Fruit fly (Drosophila melanogaster) whole organism, embryonic: ENCODE results near the gene SrpRbeta.

Experiments
- Abd-B ChIP-seq: fragments of 200-800 bp; sonication (Bioruptor generic); optimal IDR thresholded peaks from 2 replicates; lab custom pipeline; 2018; ENCODE audit warnings: missing biosample characterization, mild to moderate bottlenecking, missing genetic modification characterization, moderate library complexity
- Atf6 ChIP-seq: fragments of 200-800 bp; sonication (Bioruptor generic); IDR thresholded peaks from 2 replicates; pipeline ENCODE4 v1.3.6; 2022; ENCODE audit warnings: missing biosample characterization, missing genetic modification characterization
- Bteb2 ChIP-seq: fragments of 200-800 bp; sonication (Bioruptor generic); optimal IDR thresholded peaks from 2 replicates; lab custom pipeline; 2016; ENCODE audit warnings: missing biosample characterization, missing genetic modification characterization
- CG10267 ChIP-seq: fragments of 200-800 bp; sonication (Bioruptor generic); optimal IDR thresholded peaks from 2 replicates; lab custom pipeline; 2018; ENCODE audit warnings: missing biosample characterization, mild to moderate bottlenecking, missing genetic modification characterization, moderate library complexity
- CG10321 ChIP-seq: fragments of 200-800 bp; sonication (Bioruptor generic); IDR thresholded peaks from 2 replicates; pipeline ENCODE4 v1.3.6; 2022; ENCODE audit warnings: missing biosample characterization, missing genetic modification characterization
- CG12071 ChIP-seq: fragments of 200-800 bp; sonication (Bioruptor generic); optimal IDR thresholded peaks from 3 replicates; lab custom pipeline; 2018; ENCODE audit warnings: missing biosample characterization, mild to moderate bottlenecking, missing genetic modification characterization
- CG12155 ChIP-seq: fragments of 200-800 bp; sonication (Bioruptor generic); optimal IDR thresholded peaks from 3 replicates; lab custom pipeline; 2016; ENCODE audit warnings: missing biosample characterization, missing genetic modification characterization
- CG12236 ChIP-seq: fragments of 200-800 bp; sonication (Bioruptor generic); optimal IDR thresholded peaks from 2 replicates; lab custom pipeline; 2016; ENCODE audit warnings: missing biosample characterization, missing genetic modification characterization
- CG12769 ChIP-seq: fragments of 200-800 bp; sonication (Bioruptor generic); optimal IDR thresholded peaks from 2 replicates; lab custom pipeline; 2019; ENCODE audit warnings: missing biosample characterization, mild to moderate bottlenecking, missing genetic modification characterization, moderate library complexity
- CG15601 ChIP-seq: fragments of 200-800 bp; sonication (Bioruptor generic); optimal IDR thresholded peaks from 3 replicates; lab custom pipeline; 2019; ENCODE audit warnings: missing biosample characterization, mild to moderate bottlenecking, missing genetic modification characterization, moderate library complexity
- CG17361 ChIP-seq: fragments of 200-800 bp; sonication (Bioruptor generic); IDR thresholded peaks from 3 replicates; pipeline ENCODE4 v1.3.6; 2022; ENCODE audit warnings: missing biosample characterization, missing genetic modification characterization
- CG18476 ChIP-seq: fragments of 200-800 bp; sonication (Bioruptor generic); optimal IDR thresholded peaks from 2 replicates; lab custom pipeline; 2016; ENCODE audit warnings: missing biosample characterization, mild to moderate bottlenecking, missing genetic modification characterization
- CG30403 ChIP-seq: fragments of 200-800 bp; sonication (Bioruptor generic); optimal IDR thresholded peaks from 3 replicates; lab custom pipeline; 2016; ENCODE audit warnings: missing biosample characterization, missing genetic modification characterization
- CG32772 ChIP-seq: fragments of 200-800 bp; sonication (Bioruptor generic); IDR thresholded peaks from 2 replicates; pipeline ENCODE4 v1.3.6; 2022; ENCODE audit warnings: missing biosample characterization, missing genetic modification characterization
- CG3281 ChIP-seq: fragments of 200-800 bp; sonication (Bioruptor generic); optimal IDR thresholded peaks from 3 replicates; lab custom pipeline; 2017; ENCODE audit warnings: missing biosample characterization, mild to moderate bottlenecking, missing genetic modification characterization
- CG6683 ChIP-seq: fragments of 200-800 bp; sonication (Bioruptor generic); optimal IDR thresholded peaks from 2 replicates; lab custom pipeline; 2017; ENCODE audit warnings: missing biosample characterization, mild to moderate bottlenecking, missing genetic modification characterization, missing genetic modification reagents
- CG7928 ChIP-seq: fragments of 200-800 bp; sonication (Bioruptor generic); optimal IDR thresholded peaks from 2 replicates; lab custom pipeline; 2017; ENCODE audit warnings: missing biosample characterization, mild to moderate bottlenecking, missing genetic modification characterization
- CG8290 ChIP-seq, 3 experiments: fragments of 200-800 bp; sonication (Bioruptor generic); optimal IDR thresholded peaks; 2 replicates each; lab custom pipeline; 2016 to 2019; ENCODE audit warnings: missing biosample characterization in 3 of 3, missing genetic modification characterization in 3 of 3, mild to moderate bottlenecking in 2 of 3, moderate library complexity in 1 of 3
- CG8478 ChIP-seq: fragments of >200 bp; optimal IDR thresholded peaks from 2 replicates; lab custom pipeline; 2018
- Dp ChIP-seq: fragments of 200-800 bp; sonication (Bioruptor generic); optimal IDR thresholded peaks from 2 replicates; lab custom pipeline; 2018; ENCODE audit warnings: missing biosample characterization, mild to moderate bottlenecking, missing genetic modification characterization, moderate library complexity
- Elba2 ChIP-seq: fragments of 200-800 bp; sonication (Bioruptor generic); optimal IDR thresholded peaks from 3 replicates; lab custom pipeline; 2016; ENCODE audit warnings: missing biosample characterization, missing genetic modification characterization
- Fer3 ChIP-seq: fragments of 200-800 bp; sonication (Bioruptor generic); optimal IDR thresholded peaks from 2 replicates; lab custom pipeline; 2018; ENCODE audit warnings: missing biosample characterization, mild to moderate bottlenecking, missing genetic modification characterization, moderate library complexity
- HHEX ChIP-seq: fragments of 200-800 bp; sonication (Bioruptor generic); optimal IDR thresholded peaks from 3 replicates; lab custom pipeline; 2017; ENCODE audit warnings: missing biosample characterization, mild to moderate bottlenecking, missing genetic modification characterization, missing genetic modification reagents
- HmgZ ChIP-seq: fragments of 200-800 bp; sonication (Bioruptor generic); optimal IDR thresholded peaks from 2 replicates; lab custom pipeline; 2018; ENCODE audit warnings: missing biosample characterization, mild to moderate bottlenecking, missing genetic modification characterization
- Mes4 ChIP-seq: fragments of 200-800 bp; sonication (Bioruptor generic); optimal IDR thresholded peaks from 2 replicates; lab custom pipeline; 2016; ENCODE audit warnings: missing biosample characterization, missing genetic modification characterization
- Nf-YB ChIP-seq: fragments of 200-800 bp; sonication (Bioruptor generic); optimal IDR thresholded peaks from 3 replicates; lab custom pipeline; 2019; ENCODE audit warnings: missing biosample characterization, mild to moderate bottlenecking, missing genetic modification characterization, moderate library complexity
- Poxn ChIP-seq: fragments of 200-800 bp; sonication (Bioruptor generic); IDR thresholded peaks from 2 replicates; pipeline ENCODE4 v1.3.6; 2022; ENCODE audit warnings: missing biosample characterization, missing genetic modification characterization
- Sox102F ChIP-seq: fragments of 200-800 bp; sonication (Bioruptor generic); optimal IDR thresholded peaks from 2 replicates; lab custom pipeline; 2018; ENCODE audit warnings: missing biosample characterization, mild to moderate bottlenecking, missing genetic modification characterization, moderate library complexity
- Trl ChIP-seq, 3 experiments: fragments of >200 bp in 2 of 3; fragments of 200-800 bp in 1 of 3; sonication (Bioruptor generic) in 1 of 3; optimal IDR thresholded peaks; 2 replicates in 1 of 3; 3 replicates in 2 of 3; lab custom pipeline; 2016 to 2017; ENCODE audit warnings: missing biosample characterization in 1 of 3, missing genetic modification characterization in 1 of 3
- YL-1 ChIP-seq: fragments of 200-800 bp; sonication (Bioruptor generic); optimal IDR thresholded peaks from 3 replicates; lab custom pipeline; 2017; ENCODE audit warnings: missing biosample characterization, mild to moderate bottlenecking, missing genetic modification characterization
- al ChIP-seq: fragments of 200-800 bp; sonication (Bioruptor generic); IDR thresholded peaks from 2 replicates; pipeline ENCODE4 v1.3.6; 2022; ENCODE audit warnings: missing biosample characterization, missing genetic modification characterization
- ara ChIP-seq: fragments of 200-800 bp; sonication (Bioruptor generic); IDR thresholded peaks from 2 replicates; pipeline ENCODE4 v1.3.6; 2022; ENCODE audit warnings: missing biosample characterization, missing genetic modification characterization
- ash1 ChIP-seq: fragments of 200-800 bp; sonication (Bioruptor generic); optimal IDR thresholded peaks from 2 replicates; lab custom pipeline; 2018; ENCODE audit warnings: missing biosample characterization, mild to moderate bottlenecking, missing genetic modification characterization
- br ChIP-seq: fragments of >200 bp; optimal IDR thresholded peaks from 2 replicates; lab custom pipeline; 2017
- bsh ChIP-seq, 2 experiments: fragments of 200-800 bp; sonication (Bioruptor generic); optimal IDR thresholded peaks; 2 replicates each; lab custom pipeline; 2017 to 2018; ENCODE audit warnings: mild to moderate bottlenecking in 2 of 2, missing biosample characterization in 2 of 2, missing genetic modification characterization in 2 of 2, moderate library complexity in 1 of 2
- croc ChIP-seq: fragments of 200-800 bp; sonication (Bioruptor generic); conservative IDR thresholded peaks from 3 replicates; pipeline ENCODE4 v1.3.6; 2022; ENCODE audit warnings: missing biosample characterization, missing genetic modification characterization
- dan ChIP-seq: fragments of 200-800 bp; sonication (Bioruptor generic); IDR thresholded peaks from 2 replicates; pipeline ENCODE4 v1.3.6; 2022; ENCODE audit warnings: missing biosample characterization, missing genetic modification characterization
- emc ChIP-seq: fragments of 200-800 bp; sonication (Bioruptor generic); optimal IDR thresholded peaks from 2 replicates; lab custom pipeline; 2016; ENCODE audit warnings: missing biosample characterization, missing genetic modification characterization
- eyg ChIP-seq: fragments of 200-800 bp; sonication (Bioruptor generic); optimal IDR thresholded peaks from 3 replicates; lab custom pipeline; 2016; ENCODE audit warnings: missing biosample characterization, missing genetic modification characterization
- fd64A ChIP-seq: fragments of 200-800 bp; sonication (Bioruptor generic); optimal IDR thresholded peaks from 3 replicates; lab custom pipeline; 2018; ENCODE audit warnings: missing biosample characterization, mild to moderate bottlenecking, missing genetic modification characterization
- ind ChIP-seq: fragments of 200-800 bp; sonication (Bioruptor generic); optimal IDR thresholded peaks from 3 replicates; lab custom pipeline; 2016; ENCODE audit warnings: missing biosample characterization, missing genetic modification characterization
- kah ChIP-seq: fragments of 200-800 bp; sonication (Bioruptor generic); optimal IDR thresholded peaks from 2 replicates; lab custom pipeline; 2018; ENCODE audit warnings: missing biosample characterization, mild to moderate bottlenecking, missing genetic modification characterization
- lab ChIP-seq: fragments of 200-800 bp; sonication (Bioruptor generic); optimal IDR thresholded peaks from 3 replicates; lab custom pipeline; 2017; ENCODE audit warnings: missing biosample characterization, missing genetic modification characterization, mild to moderate bottlenecking, moderate library complexity, missing genetic modification reagents
- lbe ChIP-seq: fragments of 200-800 bp; sonication (Bioruptor generic); optimal IDR thresholded peaks from 2 replicates; lab custom pipeline; 2016; ENCODE audit warnings: missing biosample characterization, mild to moderate bottlenecking, missing genetic modification characterization
- lmd ChIP-seq: fragments of 200-800 bp; sonication (Bioruptor generic); IDR thresholded peaks from 2 replicates; pipeline ENCODE4 v1.3.6; 2022; ENCODE audit warnings: missing biosample characterization, missing genetic modification characterization
- nerfin-1 ChIP-seq: fragments of 200-800 bp; sonication (Bioruptor generic); optimal IDR thresholded peaks from 3 replicates; lab custom pipeline; 2019; ENCODE audit warnings: missing biosample characterization, mild to moderate bottlenecking, missing genetic modification characterization, moderate library complexity
- pfk ChIP-seq: fragments of 200-800 bp; sonication (Bioruptor generic); optimal IDR thresholded peaks from 2 replicates; lab custom pipeline; 2018; ENCODE audit warnings: missing biosample characterization, mild to moderate bottlenecking, missing genetic modification characterization, moderate library complexity
- pnt ChIP-seq: fragments of 200-800 bp; sonication (Bioruptor generic); optimal IDR thresholded peaks from 3 replicates; lab custom pipeline; 2016; ENCODE audit warnings: missing biosample characterization, missing genetic modification characterization
- sc ChIP-seq, 3 experiments: fragments of >200 bp in 2 of 3; fragments of 200-800 bp in 1 of 3; sonication (Bioruptor generic) in 1 of 3; optimal IDR thresholded peaks; 2 replicates in 2 of 3; 3 replicates in 1 of 3; lab custom pipeline; 2017; ENCODE audit warnings: mild to moderate bottlenecking in 1 of 3, missing biosample characterization in 1 of 3, missing genetic modification characterization in 1 of 3, missing genetic modification reagents in 1 of 3
- slbo ChIP-seq: fragments of 200-800 bp; sonication (Bioruptor generic); IDR thresholded peaks from 2 replicates; pipeline ENCODE4 v1.3.6; 2022; ENCODE audit warnings: missing biosample characterization, missing genetic modification characterization
- trh ChIP-seq: fragments of 200-800 bp; sonication (Bioruptor generic); optimal IDR thresholded peaks from 2 replicates; lab custom pipeline; 2016; ENCODE audit warnings: missing biosample characterization, missing genetic modification characterization

SrpRbeta gene

dm6 chr3L:8765493-8765892 lies 45.5 kb upstream of the SrpRbeta start (continued):
- TF ChIP-seq kah (GFP tag; lab: Kevin White, UChicago) = no peak
- no peak for TF ChIP-seq eyg (GFP tag; lab: Kevin White, UChicago)
- TF ChIP-seq al (GFP tag; lab: Robert Waterston, UW) = no peak
- TF ChIP-seq CG12769 = no peak
- no peak for TF ChIP-seq HHEX
- TF ChIP-seq dan (GFP tag; lab: Robert Waterston, UW) = no peak
- no peak for TF ChIP-seq Poxn (GFP tag; lab: Robert Waterston, UW)
- no peak for TF ChIP-seq br (lab: Kevin White, UChicago)
- TF ChIP-seq lmd = no peak; the same call in 1 of the 2 replicates
- no peak for TF ChIP-seq emc (GFP tag; lab: Kevin White, UChicago)
- no peak for TF ChIP-seq nerfin-1 (tag; lab: Kevin White, UChicago)
- no peak for TF ChIP-seq Trl (optimal IDR thresholded peaks at IDR 0.05; lab: Kevin White, UChicago)
- TF ChIP-seq Trl (GFP tag; optimal IDR thresholded peaks at IDR 0.05; lab: Kevin White, UChicago) = no peak
- TF ChIP-seq Bteb2 (GFP tag; lab: Kevin White, UChicago) = no peak
- no peak for TF ChIP-seq ash1 (GFP tag; lab: Kevin White, UChicago)
- TF ChIP-seq pfk (GFP tag; lab: Kevin White, UChicago) = no peak
- TF ChIP-seq pnt (GFP tag; lab: Kevin White, UChicago) = no peak
- peak; percentile 53 for TF ChIP-seq CG32772 (GFP tag; lab: Robert Waterston, UW)
- no peak for TF ChIP-seq HmgZ (tag; lab: Kevin White, UChicago)
- no peak for TF ChIP-seq CG15601 (tag; lab: Kevin White, UChicago)
- no peak for TF ChIP-seq CG8478 (lab: Kevin White, UChicago)
- no peak for TF ChIP-seq lbe
- TF ChIP-seq ara (GFP tag; lab: Robert Waterston, UW) = peak; percentile 65; the same call in 1 of the 2 replicates
- TF ChIP-seq ind (GFP tag; lab: Kevin White, UChicago) = no peak
- TF ChIP-seq slbo (GFP tag; lab: Robert Waterston, UW) = no peak; the same call in 1 of the 2 replicates
- no peak for TF ChIP-seq fd64A (GFP tag; lab: Kevin White, UChicago)
- no peak for TF ChIP-seq lab (GFP tag; lab: Kevin White, UChicago)
- no peak for TF ChIP-seq CG17361 (GFP tag; lab: Robert Waterston, UW)
- no peak for TF ChIP-seq Nf-YB (GFP tag; lab: Kevin White, UChicago)
- no peak for TF ChIP-seq CG30403 (GFP tag; lab: Kevin White, UChicago)
- no peak for TF ChIP-seq Fer3
- no peak for TF ChIP-seq Atf6 (GFP tag; lab: Robert Waterston, UW)
- TF ChIP-seq sc (optimal IDR thresholded peaks at IDR 0.05; lab: Kevin White, UChicago) = no peak
- no peak for TF ChIP-seq sc (GFP tag; optimal IDR thresholded peaks at IDR 0.05; lab: Kevin White, UChicago)
- peak; percentile 78 for TF ChIP-seq CG10267 (tag; lab: Kevin White, UChicago)
- no peak for TF ChIP-seq CG12071 (GFP tag; lab: Kevin White, UChicago)
- TF ChIP-seq CG6683 = no peak
- no peak for TF ChIP-seq Elba2 (GFP tag; lab: Kevin White, UChicago)
- TF ChIP-seq CG12155 (GFP tag; lab: Kevin White, UChicago) = no peak
- TF ChIP-seq CG18476 = no peak
- TF ChIP-seq Sox102F = peak; percentile 6
- TF ChIP-seq CG3281 (GFP tag; lab: Kevin White, UChicago) = no peak
- TF ChIP-seq YL-1 (GFP tag; lab: Kevin White, UChicago) = no peak
- TF ChIP-seq Abd-B (GFP tag; lab: Kevin White, UChicago) = no peak
- TF ChIP-seq croc (GFP tag; lab: Robert Waterston, UW) = peak; percentile 12
- no peak for TF ChIP-seq CG10321
- no peak for TF ChIP-seq CG12236 (GFP tag; lab: Kevin White, UChicago)
- TF ChIP-seq bsh (GFP tag; optimal IDR thresholded peaks at IDR 0.05; lab: Kevin White, UChicago) = peak in 1 of 2 experiments; percentile 81
- no peak for TF ChIP-seq CG7928 (GFP tag; lab: Kevin White, UChicago)
- no peak for TF ChIP-seq Mes4
- TF ChIP-seq CG8290 (GFP tag; optimal IDR thresholded peaks at IDR 0.05; lab: Kevin White, UChicago) = no peak
- TF ChIP-seq CG8290 (tag; optimal IDR thresholded peaks at IDR 0.05; lab: Kevin White, UChicago) = no peak
- no peak for TF ChIP-seq trh
- TF ChIP-seq Dp (GFP tag; lab: Kevin White, UChicago) = no peak
